Fruit fly (Drosophila melanogaster) whole organism, embryonic: ENCODE data around the gene CG31807.
A peak's percentile ranks its signal among the peaks of the same experiment; 100 is the strongest.

Experiments
- CG10209 ChIP-seq: fragments of 200-800 bp; sonication (Bioruptor generic); optimal IDR thresholded peaks from 3 replicates; lab custom pipeline; 2017; ENCODE audit warnings: missing biosample characterization, mild to moderate bottlenecking, missing genetic modification characterization, missing genetic modification reagents
- CG10274 ChIP-seq: fragments of 200-800 bp; sonication (Bioruptor generic); optimal IDR thresholded peaks from 3 replicates; lab custom pipeline; 2017; ENCODE audit warnings: missing biosample characterization, mild to moderate bottlenecking, missing genetic modification characterization
- CG10543 ChIP-seq: fragments of 200-800 bp; sonication (Bioruptor generic); optimal IDR thresholded peaks from 3 replicates; lab custom pipeline; 2017; ENCODE audit warnings: missing biosample characterization, mild to moderate bottlenecking, missing genetic modification characterization, moderate library complexity
- CG11093 ChIP-seq: fragments of 200-800 bp; sonication (Bioruptor generic); IDR thresholded peaks from 3 replicates; pipeline ENCODE4 v1.3.6; 2022; ENCODE audit warnings: missing biosample characterization, missing genetic modification characterization
- CG12769 ChIP-seq: fragments of 200-800 bp; sonication (Bioruptor generic); optimal IDR thresholded peaks from 2 replicates; lab custom pipeline; 2019; ENCODE audit warnings: missing biosample characterization, mild to moderate bottlenecking, missing genetic modification characterization, moderate library complexity
- CG13123 ChIP-seq: fragments of 200-800 bp; sonication (Bioruptor generic); optimal IDR thresholded peaks from 2 replicates; lab custom pipeline; 2016; ENCODE audit warnings: missing biosample characterization, missing genetic modification characterization
- CG13894 ChIP-seq: fragments of 200-800 bp; sonication (Bioruptor generic); optimal IDR thresholded peaks from 3 replicates; lab custom pipeline; 2018; ENCODE audit warnings: missing biosample characterization, mild to moderate bottlenecking, missing genetic modification characterization, moderate library complexity
- CG1529 ChIP-seq: fragments of 200-800 bp; sonication (Bioruptor generic); optimal IDR thresholded peaks from 3 replicates; lab custom pipeline; 2018; ENCODE audit warnings: missing biosample characterization, missing genetic modification characterization
- CG16813 ChIP-seq: fragments of 200-800 bp; sonication (Bioruptor generic); IDR thresholded peaks from 3 replicates; pipeline ENCODE4 v1.3.6; 2022; ENCODE audit warnings: missing biosample characterization, missing genetic modification characterization; ENCODE audit not compliant: partially characterized antibody
- CG17328 ChIP-seq: fragments of 200-800 bp; sonication (Bioruptor generic); IDR thresholded peaks from 2 replicates; pipeline ENCODE4 v1.3.6; 2022; ENCODE audit warnings: missing biosample characterization, missing genetic modification characterization
- CG17385 ChIP-seq: fragments of 200-800 bp; sonication (Bioruptor generic); optimal IDR thresholded peaks from 3 replicates; lab custom pipeline; 2018; ENCODE audit warnings: missing biosample characterization, mild to moderate bottlenecking, missing genetic modification characterization
- CG18011 ChIP-seq: fragments of 200-800 bp; sonication (Bioruptor generic); optimal IDR thresholded peaks from 2 replicates; lab custom pipeline; 2017; ENCODE audit warnings: missing biosample characterization, missing genetic modification characterization, mild to moderate bottlenecking, moderate library complexity, missing genotype
- CG2875 ChIP-seq: fragments of 200-800 bp; sonication (Bioruptor generic); optimal IDR thresholded peaks from 2 replicates; lab custom pipeline; 2017; ENCODE audit warnings: missing biosample characterization, mild to moderate bottlenecking, missing genetic modification characterization, missing genetic modification reagents
- CG30020 ChIP-seq: fragments of 200-800 bp; optimal IDR thresholded peaks from 2 replicates; lab custom pipeline; 2019; ENCODE audit warnings: missing biosample characterization, mild to moderate bottlenecking, missing genetic modification characterization, moderate library complexity
- CG31441 ChIP-seq: fragments of 200-800 bp; sonication (Bioruptor generic); IDR thresholded peaks from 2 replicates; pipeline ENCODE4 v1.3.6; 2022; ENCODE audit warnings: missing biosample characterization, missing genetic modification characterization
- CG34376 ChIP-seq: fragments of 200-800 bp; sonication (Bioruptor generic); optimal IDR thresholded peaks from 2 replicates; lab custom pipeline; 2018; ENCODE audit warnings: missing biosample characterization, mild to moderate bottlenecking, missing genetic modification characterization
- CG4707 ChIP-seq: fragments of 200-800 bp; sonication (Bioruptor generic); optimal IDR thresholded peaks from 2 replicates; lab custom pipeline; 2018; ENCODE audit warnings: missing biosample characterization, mild to moderate bottlenecking, missing genetic modification characterization, moderate library complexity
- CG7556 ChIP-seq: fragments of 200-800 bp; sonication (Bioruptor generic); optimal IDR thresholded peaks from 2 replicates; lab custom pipeline; 2017; ENCODE audit warnings: missing biosample characterization, mild to moderate bottlenecking, missing genetic modification characterization
- CG9727 ChIP-seq: fragments of 200-800 bp; sonication (Bioruptor generic); optimal IDR thresholded peaks from 3 replicates; lab custom pipeline; 2017; ENCODE audit warnings: missing biosample characterization, mild to moderate bottlenecking, missing genetic modification characterization
- CHES-1-like ChIP-seq: fragments of 200-800 bp; sonication (Bioruptor generic); optimal IDR thresholded peaks from 2 replicates; lab custom pipeline; 2016; ENCODE audit warnings: missing biosample characterization, missing genetic modification characterization
- Camta ChIP-seq: fragments of 200-800 bp; sonication (Bioruptor generic); optimal IDR thresholded peaks from 2 replicates; lab custom pipeline; 2016; ENCODE audit warnings: missing biosample characterization, missing genetic modification characterization
- Gsc ChIP-seq: fragments of 200-800 bp; sonication (Bioruptor generic); IDR thresholded peaks from 2 replicates; pipeline ENCODE4 v1.3.6; 2022; ENCODE audit warnings: missing biosample characterization, missing genetic modification characterization
- HLH4C ChIP-seq: fragments of 200-800 bp; sonication (Bioruptor generic); IDR thresholded peaks from 3 replicates; pipeline ENCODE4 v1.3.6; 2022; ENCODE audit warnings: missing biosample characterization, missing genetic modification characterization; ENCODE audit not compliant: partially characterized antibody
- NC2α ChIP-seq: fragments of 200-800 bp; sonication (Bioruptor generic); optimal IDR thresholded peaks from 2 replicates; lab custom pipeline; 2016; ENCODE audit warnings: missing biosample characterization, missing genetic modification characterization
- NC2β ChIP-seq: fragments of 200-800 bp; sonication (Bioruptor generic); optimal IDR thresholded peaks from 2 replicates; lab custom pipeline; 2016; ENCODE audit warnings: missing biosample characterization, missing genetic modification characterization
- NFAT ChIP-seq: fragments of 200-800 bp; sonication (Bioruptor generic); IDR thresholded peaks from 2 replicates; pipeline ENCODE4 v1.3.6; 2022; ENCODE audit warnings: missing biosample characterization, missing genetic modification characterization
- Stat92E ChIP-seq, 3 experiments: fragments of >200 bp in 2 of 3; fragments of 200-800 bp in 1 of 3; sonication (Bioruptor generic) in 1 of 3; optimal IDR thresholded peaks; 2 replicates each; lab custom pipeline; 2017 to 2019; ENCODE audit warnings: missing biosample characterization in 3 of 3, missing genetic modification characterization in 3 of 3, mild to moderate bottlenecking in 1 of 3, moderate library complexity in 1 of 3
- TFAM ChIP-seq: fragments of 200-800 bp; sonication (Bioruptor generic); optimal IDR thresholded peaks from 2 replicates; lab custom pipeline; 2017; ENCODE audit warnings: missing biosample characterization, missing genetic modification characterization, inconsistent platforms
- Taf1 ChIP-seq: fragments of 200-800 bp; sonication (Bioruptor generic); IDR thresholded peaks from 2 replicates; pipeline ENCODE4 v1.3.6; 2022; ENCODE audit warnings: missing biosample characterization, missing genetic modification characterization
- abd-A ChIP-seq: fragments of 200-800 bp; sonication (Bioruptor generic); optimal IDR thresholded peaks from 3 replicates; lab custom pipeline; 2019; ENCODE audit warnings: missing biosample characterization, mild to moderate bottlenecking, missing genetic modification characterization, moderate library complexity
- aop ChIP-seq: fragments of 200-800 bp; sonication (Bioruptor generic); IDR thresholded peaks from 2 replicates; pipeline ENCODE4 v1.3.6; 2022; ENCODE audit warnings: missing biosample characterization, missing genetic modification characterization
- ash1 ChIP-seq: fragments of 200-800 bp; sonication (Bioruptor generic); optimal IDR thresholded peaks from 2 replicates; lab custom pipeline; 2018; ENCODE audit warnings: missing biosample characterization, mild to moderate bottlenecking, missing genetic modification characterization
- cas ChIP-seq: fragments of 200-800 bp; sonication (Bioruptor generic); IDR thresholded peaks from 2 replicates; pipeline ENCODE4 v1.3.6; 2022; ENCODE audit warnings: missing biosample characterization, missing genetic modification characterization
- cato ChIP-seq: fragments of 200-800 bp; sonication (Bioruptor generic); optimal IDR thresholded peaks from 2 replicates; lab custom pipeline; 2016; ENCODE audit warnings: missing biosample characterization, missing genetic modification characterization, borderline replicate concordance
- caup ChIP-seq: fragments of 200-800 bp; sonication (Bioruptor generic); optimal IDR thresholded peaks from 3 replicates; lab custom pipeline; 2017; ENCODE audit warnings: missing biosample characterization, mild to moderate bottlenecking, missing genetic modification characterization, moderate library complexity; ENCODE audit not compliant: severe bottlenecking
- dpn ChIP-seq, 2 experiments: fragments of 200-800 bp; sonication (Bioruptor generic); optimal IDR thresholded peaks; 3 replicates each; lab custom pipeline; 2016; ENCODE audit warnings: missing biosample characterization in 2 of 2, missing genetic modification characterization in 2 of 2
- ftz-f1 ChIP-seq: fragments of 200-800 bp; sonication (Bioruptor generic); optimal IDR thresholded peaks from 2 replicates; lab custom pipeline; 2016; ENCODE audit warnings: missing biosample characterization, missing genetic modification characterization
- lilli ChIP-seq: fragments of 200-800 bp; sonication (Bioruptor generic); optimal IDR thresholded peaks from 3 replicates; lab custom pipeline; 2016; ENCODE audit warnings: missing biosample characterization, missing genetic modification characterization
- lmd ChIP-seq: fragments of 200-800 bp; sonication (Bioruptor generic); IDR thresholded peaks from 2 replicates; pipeline ENCODE4 v1.3.6; 2022; ENCODE audit warnings: missing biosample characterization, missing genetic modification characterization
- mld ChIP-seq: fragments of 200-800 bp; sonication (Bioruptor generic); IDR thresholded peaks from 3 replicates; pipeline ENCODE4 v1.3.6; 2022; ENCODE audit warnings: missing biosample characterization, missing genetic modification characterization; ENCODE audit not compliant: partially characterized antibody
- nau ChIP-seq: fragments of 200-800 bp; sonication (Bioruptor generic); optimal IDR thresholded peaks from 3 replicates; lab custom pipeline; 2017; ENCODE audit warnings: missing biosample characterization, mild to moderate bottlenecking, missing genetic modification characterization, missing genetic modification reagents
- onecut ChIP-seq: fragments of 200-800 bp; sonication (Bioruptor generic); IDR thresholded peaks from 2 replicates; pipeline ENCODE4 v1.3.6; 2022; ENCODE audit warnings: missing biosample characterization, missing genetic modification characterization
- org-1 ChIP-seq: fragments of 200-800 bp; sonication (Bioruptor generic); optimal IDR thresholded peaks from 2 replicates; lab custom pipeline; 2017; ENCODE audit warnings: missing biosample characterization, missing genetic modification characterization
- pzg ChIP-seq: fragments of 200-800 bp; sonication (Bioruptor generic); optimal IDR thresholded peaks from 3 replicates; lab custom pipeline; 2018; ENCODE audit warnings: missing biosample characterization, mild to moderate bottlenecking, missing genetic modification characterization, moderate library complexity
- row ChIP-seq: fragments of 200-800 bp; sonication (Bioruptor generic); IDR thresholded peaks from 3 replicates; pipeline ENCODE4 v1.3.6; 2022; ENCODE audit warnings: missing biosample characterization, missing genetic modification characterization
- schlank ChIP-seq: fragments of 200-800 bp; sonication (Bioruptor generic); optimal IDR thresholded peaks from 2 replicates; lab custom pipeline; 2018; ENCODE audit warnings: missing biosample characterization, mild to moderate bottlenecking, missing genetic modification characterization
- stwl ChIP-seq: fragments of 200-800 bp; sonication (Bioruptor generic); optimal IDR thresholded peaks from 3 replicates; lab custom pipeline; 2018; ENCODE audit warnings: missing biosample characterization, mild to moderate bottlenecking, missing genetic modification characterization, moderate library complexity
- tll ChIP-seq, 2 experiments: fragments of 200-800 bp in 1 of 2; fragments of >200 bp in 1 of 2; sonication (Bioruptor generic) in 1 of 2; optimal IDR thresholded peaks; 2 replicates each; lab custom pipeline; 2017 to 2019; ENCODE audit warnings: missing biosample characterization in 2 of 2, missing genetic modification characterization in 2 of 2, mild to moderate bottlenecking in 1 of 2, moderate library complexity in 1 of 2
- tx ChIP-seq: fragments of 200-800 bp; sonication (Bioruptor generic); optimal IDR thresholded peaks from 2 replicates; lab custom pipeline; 2016; ENCODE audit warnings: missing biosample characterization, missing genetic modification characterization
- wor ChIP-seq: fragments of 200-800 bp; sonication (Bioruptor generic); IDR thresholded peaks from 2 replicates; pipeline ENCODE4 v1.3.6; 2022; ENCODE audit warnings: missing biosample characterization, missing genetic modification characterization

Gene CG31807

DNA sequence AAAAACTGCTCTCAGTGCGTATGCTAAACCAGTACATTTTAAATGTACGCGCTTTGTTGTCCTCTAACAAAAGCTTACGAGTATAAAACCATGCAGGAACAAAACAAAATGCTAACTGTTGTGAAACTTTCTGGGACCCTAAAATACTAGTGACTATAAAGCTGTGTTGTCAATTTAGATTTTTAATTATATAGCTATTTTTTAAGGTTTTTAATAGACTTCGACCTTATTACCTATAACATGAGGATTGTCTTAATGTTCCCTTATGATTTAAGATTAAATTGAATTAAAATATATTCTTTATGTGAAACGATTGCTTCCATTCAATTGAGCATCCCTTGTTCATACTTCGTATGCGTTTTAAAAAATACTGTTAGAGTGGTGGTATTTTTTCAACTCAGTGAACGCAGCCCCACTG is 27.1 kb downstream of the CG31807 start (continued):
- TF ChIP-seq CG10274 (GFP tag; lab: Kevin White, UChicago) (no peak), pzg (GFP tag; lab: Kevin White, UChicago) (peak; percentile 72), Gsc (GFP tag; lab: Robert Waterston, UW) (peak; percentile 25; the same call in 1 of the 2 replicates), CG30020 (tag; lab: Kevin White, UChicago) (peak; percentile 51), row (peak; percentile 92), CG16813 (GFP tag; lab: Robert Waterston, UW) (no peak), CHES-1-like (peak; percentile 54), Camta (GFP tag; lab: Kevin White, UChicago) (no peak), CG9727 (GFP tag; lab: Kevin White, UChicago) (peak; percentile 69), CG34376 (GFP tag; lab: Kevin White, UChicago) (no peak), CG12769 (no peak), CG2875 (no peak), CG18011 (GFP tag; lab: Kevin White, UChicago) (peak; percentile 99), nau (GFP tag; lab: Kevin White, UChicago) (no peak), CG31441 (peak; percentile 78), CG7556 (GFP tag; lab: Kevin White, UChicago) (peak; percentile 51), ash1 (GFP tag; lab: Kevin White, UChicago) (no peak), CG10543 (GFP tag; lab: Kevin White, UChicago) (no peak), dpn (GFP tag; optimal IDR thresholded peaks at IDR 0.05; lab: Kevin White, UChicago) (peak; percentile 32 to 55), CG13123 (GFP tag; lab: Kevin White, UChicago) (no peak), CG1529 (GFP tag; lab: Kevin White, UChicago) (no peak), aop (GFP tag; lab: Robert Waterston, UW) (no peak), schlank (tag; lab: Kevin White, UChicago) (no peak), CG10209 (peak; percentile 51), wor (GFP tag; lab: Robert Waterston, UW) (no peak), Taf1 (GFP tag; lab: Robert Waterston, UW) (peak; percentile 51; the same call in 1 of the 2 replicates), lilli (GFP tag; lab: Kevin White, UChicago) (peak; percentile 73), NC2β (GFP tag; lab: Kevin White, UChicago) (no peak), Stat92E (GFP tag; optimal IDR thresholded peaks at IDR 0.05; lab: Kevin White, UChicago) (no peak), TFAM (no peak), cato (peak; percentile 7), CG11093 (GFP tag; lab: Robert Waterston, UW) (peak; percentile 56; the same call in 2 of the 3 replicates), onecut (no peak), tx (GFP tag; lab: Kevin White, UChicago) (peak; percentile 4), CG17385 (GFP tag; lab: Kevin White, UChicago) (no peak), ftz-f1 (GFP tag; lab: Kevin White, UChicago) (no peak), mld (GFP tag; lab: Robert Waterston, UW) (no peak), CG4707 (GFP tag; lab: Kevin White, UChicago) (no peak), org-1 (GFP tag; lab: Kevin White, UChicago) (no peak), tll (GFP tag; optimal IDR thresholded peaks at IDR 0.05; lab: Kevin White, UChicago) (no peak), stwl (tag; lab: Kevin White, UChicago) (peak; percentile 82), cas (peak; percentile 56; the same call in 1 of the 2 replicates), abd-A (no peak), caup (no peak), CG13894 (tag; lab: Kevin White, UChicago) (no peak), HLH4C (no peak), lmd (peak; percentile 72), NC2α (no peak), CG17328 (GFP tag; lab: Robert Waterston, UW) (peak; percentile 70; the same call in 1 of the 2 replicates), NFAT (GFP tag; lab: Robert Waterston, UW) (peak; percentile 44; the same call in 1 of the 2 replicates)
